Fruit fly (Drosophila melanogaster) whole organism, embryonic: ENCODE measurements around the gene CG6051.

Experiments
- Antp ChIP-seq: fragments of 200-800 bp; sonication (Bioruptor generic); optimal IDR thresholded peaks from 3 replicates; lab custom pipeline; 2016; ENCODE audit warnings: missing biosample characterization, missing genetic modification characterization
- CG10366 ChIP-seq: fragments of 200-800 bp; sonication (Bioruptor generic); IDR thresholded peaks from 2 replicates; pipeline ENCODE4 v1.3.6; 2022; ENCODE audit warnings: missing biosample characterization, missing genetic modification characterization
- CG11247 ChIP-seq: fragments of 200-800 bp; sonication (Bioruptor generic); IDR thresholded peaks from 2 replicates; pipeline ENCODE4 v1.3.6; 2022; ENCODE audit warnings: missing biosample characterization, missing genetic modification characterization
- CG11504 ChIP-seq: fragments of 200-800 bp; sonication (Bioruptor generic); optimal IDR thresholded peaks from 3 replicates; lab custom pipeline; 2019; ENCODE audit warnings: missing biosample characterization, mild to moderate bottlenecking, missing genetic modification characterization, moderate library complexity
- CG12071 ChIP-seq: fragments of 200-800 bp; sonication (Bioruptor generic); optimal IDR thresholded peaks from 3 replicates; lab custom pipeline; 2018; ENCODE audit warnings: missing biosample characterization, mild to moderate bottlenecking, missing genetic modification characterization
- CG12104 ChIP-seq: fragments of 200-800 bp; sonication (Bioruptor generic); optimal IDR thresholded peaks from 3 replicates; lab custom pipeline; 2016; ENCODE audit warnings: missing biosample characterization, missing genetic modification characterization
- CG13424 ChIP-seq: fragments of 200-800 bp; sonication (Bioruptor generic); optimal IDR thresholded peaks from 2 replicates; lab custom pipeline; 2019; ENCODE audit warnings: missing biosample characterization, mild to moderate bottlenecking, missing genetic modification characterization, moderate library complexity
- CG13775 ChIP-seq: fragments of 200-800 bp; sonication (Bioruptor generic); optimal IDR thresholded peaks from 3 replicates; lab custom pipeline; 2017; ENCODE audit warnings: missing biosample characterization, mild to moderate bottlenecking, missing genetic modification characterization
- CG16813 ChIP-seq: fragments of 200-800 bp; sonication (Bioruptor generic); IDR thresholded peaks from 3 replicates; pipeline ENCODE4 v1.3.6; 2022; ENCODE audit warnings: missing biosample characterization, missing genetic modification characterization; ENCODE audit not compliant: partially characterized antibody
- CG1792 ChIP-seq: fragments of 200-800 bp; sonication (Bioruptor generic); optimal IDR thresholded peaks from 2 replicates; lab custom pipeline; 2016; ENCODE audit warnings: missing biosample characterization, missing genetic modification characterization
- CG18599 ChIP-seq: fragments of 200-800 bp; sonication (Bioruptor generic); optimal IDR thresholded peaks from 3 replicates; lab custom pipeline; 2017; ENCODE audit warnings: missing biosample characterization, missing genetic modification characterization, mild to moderate bottlenecking, moderate library complexity, missing genetic modification reagents
- CG3847 ChIP-seq: fragments of 200-800 bp; sonication (Bioruptor generic); IDR thresholded peaks from 2 replicates; pipeline ENCODE4 v1.3.6; 2022; ENCODE audit warnings: missing biosample characterization, missing genetic modification characterization
- CG4282 ChIP-seq: fragments of 200-800 bp; sonication (Bioruptor generic); optimal IDR thresholded peaks from 2 replicates; lab custom pipeline; 2016; ENCODE audit warnings: missing biosample characterization, missing genetic modification characterization
- CG4360 ChIP-seq: fragments of 200-800 bp; sonication (Bioruptor generic); IDR thresholded peaks from 2 replicates; pipeline ENCODE4 v1.3.6; 2022; ENCODE audit warnings: missing biosample characterization, missing genetic modification characterization
- CG4730 ChIP-seq: fragments of 200-800 bp; sonication (Bioruptor generic); IDR thresholded peaks from 2 replicates; pipeline ENCODE4 v1.3.6; 2022; ENCODE audit warnings: missing biosample characterization, missing genetic modification characterization
- CG5180 ChIP-seq: fragments of 200-800 bp; sonication (Bioruptor generic); optimal IDR thresholded peaks from 3 replicates; lab custom pipeline; 2017; ENCODE audit warnings: missing biosample characterization, missing genetic modification characterization, mild to moderate bottlenecking, moderate library complexity, missing genetic modification reagents
- CG5953 ChIP-seq: fragments of 200-800 bp; sonication (Bioruptor generic); IDR thresholded peaks from 2 replicates; pipeline ENCODE4 v1.3.6; 2022; ENCODE audit warnings: missing biosample characterization, missing genetic modification characterization
- CG6654 ChIP-seq: fragments of 200-800 bp; sonication (Bioruptor generic); optimal IDR thresholded peaks from 2 replicates; lab custom pipeline; 2017; ENCODE audit warnings: missing biosample characterization, mild to moderate bottlenecking, missing genetic modification characterization
- CG6854 ChIP-seq: fragments of 200-800 bp; sonication (Bioruptor generic); optimal IDR thresholded peaks from 3 replicates; lab custom pipeline; 2017; ENCODE audit warnings: missing biosample characterization, mild to moderate bottlenecking, missing genetic modification characterization
- CG7745 ChIP-seq: fragments of 200-800 bp; sonication (Bioruptor generic); optimal IDR thresholded peaks from 2 replicates; lab custom pipeline; 2018; ENCODE audit warnings: missing biosample characterization, mild to moderate bottlenecking, missing genetic modification characterization, moderate library complexity
- CG8089 ChIP-seq: fragments of 200-800 bp; sonication (Bioruptor generic); optimal IDR thresholded peaks from 3 replicates; lab custom pipeline; 2016; ENCODE audit warnings: missing biosample characterization, missing genetic modification characterization
- Dek ChIP-seq: fragments of 200-800 bp; sonication (Bioruptor generic); optimal IDR thresholded peaks from 3 replicates; lab custom pipeline; 2019; ENCODE audit warnings: missing biosample characterization, mild to moderate bottlenecking, missing genetic modification characterization, moderate library complexity
- Dfd ChIP-seq, 2 experiments: fragments of >200 bp; optimal IDR thresholded peaks; 2 replicates each; lab custom pipeline; 2017; ENCODE audit warnings: missing biosample characterization in 2 of 2, missing genetic modification characterization in 2 of 2
- Doc3 ChIP-seq: fragments of 200-800 bp; sonication (Bioruptor generic); IDR thresholded peaks from 3 replicates; pipeline ENCODE4 v1.3.6; 2022; ENCODE audit warnings: missing biosample characterization, missing genetic modification characterization; ENCODE audit not compliant: partially characterized antibody
- HmgZ ChIP-seq: fragments of 200-800 bp; sonication (Bioruptor generic); optimal IDR thresholded peaks from 2 replicates; lab custom pipeline; 2018; ENCODE audit warnings: missing biosample characterization, mild to moderate bottlenecking, missing genetic modification characterization
- Hr3 ChIP-seq: fragments of 200-800 bp; sonication (Bioruptor generic); optimal IDR thresholded peaks from 3 replicates; lab custom pipeline; 2016; ENCODE audit warnings: missing biosample characterization, missing genetic modification characterization
- Hsf ChIP-seq: fragments of 200-800 bp; sonication (Bioruptor generic); optimal IDR thresholded peaks from 3 replicates; lab custom pipeline; 2016; ENCODE audit warnings: missing biosample characterization, missing genetic modification characterization
- Lhr ChIP-seq: fragments of 200-800 bp; sonication (Bioruptor generic); optimal IDR thresholded peaks from 3 replicates; lab custom pipeline; 2017; ENCODE audit warnings: mild to moderate bottlenecking, missing biosample characterization, missing genetic modification reagents, missing genetic modification characterization
- Mad ChIP-seq: fragments of 200-800 bp; sonication (Bioruptor generic); optimal IDR thresholded peaks from 2 replicates; lab custom pipeline; 2016; ENCODE audit warnings: missing biosample characterization, missing genetic modification characterization
- Scr ChIP-seq: fragments of 200-800 bp; sonication (Bioruptor generic); IDR thresholded peaks from 2 replicates; pipeline ENCODE4 v1.3.6; 2022; ENCODE audit warnings: missing biosample characterization, missing genetic modification characterization; ENCODE audit not compliant: partially characterized antibody
- Sox102F ChIP-seq: fragments of 200-800 bp; sonication (Bioruptor generic); optimal IDR thresholded peaks from 2 replicates; lab custom pipeline; 2018; ENCODE audit warnings: missing biosample characterization, mild to moderate bottlenecking, missing genetic modification characterization, moderate library complexity
- Trl ChIP-seq, 3 experiments: fragments of >200 bp in 2 of 3; fragments of 200-800 bp in 1 of 3; sonication (Bioruptor generic) in 1 of 3; optimal IDR thresholded peaks; 2 replicates in 1 of 3; 3 replicates in 2 of 3; lab custom pipeline; 2016 to 2017; ENCODE audit warnings: missing biosample characterization in 1 of 3, missing genetic modification characterization in 1 of 3
- Usf ChIP-seq: fragments of 200-800 bp; sonication (Bioruptor generic); optimal IDR thresholded peaks from 2 replicates; lab custom pipeline; 2017; ENCODE audit warnings: missing genotype, missing biosample characterization, missing genetic modification characterization
- Xrp1 ChIP-seq: fragments of 200-800 bp; sonication (Bioruptor generic); IDR thresholded peaks from 2 replicates; pipeline ENCODE4 v1.3.6; 2022; ENCODE audit warnings: missing biosample characterization, missing genetic modification characterization
- btn ChIP-seq: fragments of 200-800 bp; sonication (Bioruptor generic); optimal IDR thresholded peaks from 2 replicates; lab custom pipeline; 2016; ENCODE audit warnings: missing biosample characterization, missing genetic modification characterization
- cato ChIP-seq: fragments of 200-800 bp; sonication (Bioruptor generic); optimal IDR thresholded peaks from 2 replicates; lab custom pipeline; 2016; ENCODE audit warnings: missing biosample characterization, missing genetic modification characterization, borderline replicate concordance
- cwo ChIP-seq: fragments of 200-800 bp; sonication (Bioruptor generic); optimal IDR thresholded peaks from 3 replicates; lab custom pipeline; 2017; ENCODE audit warnings: missing biosample characterization, missing genetic modification characterization, mild to moderate bottlenecking, moderate library complexity, missing genetic modification reagents
- dmrt99B ChIP-seq: fragments of 200-800 bp; sonication (Bioruptor generic); optimal IDR thresholded peaks from 2 replicates; lab custom pipeline; 2018; ENCODE audit warnings: missing biosample characterization, mild to moderate bottlenecking, missing genetic modification characterization, moderate library complexity
- gcm2 ChIP-seq: fragments of 200-800 bp; sonication (Bioruptor generic); optimal IDR thresholded peaks from 2 replicates; lab custom pipeline; 2016; ENCODE audit warnings: missing biosample characterization, missing genetic modification characterization
- hbn ChIP-seq: fragments of 200-800 bp; sonication (Bioruptor generic); IDR thresholded peaks from 2 replicates; pipeline ENCODE4 v1.3.6; 2022; ENCODE audit warnings: missing biosample characterization, missing genetic modification characterization; ENCODE audit not compliant: partially characterized antibody
- kay ChIP-seq: fragments of 200-800 bp; sonication (Bioruptor generic); optimal IDR thresholded peaks from 2 replicates; lab custom pipeline; 2016; ENCODE audit warnings: missing biosample characterization, missing genetic modification characterization
- lola ChIP-seq, 3 experiments: fragments of >200 bp in 2 of 3; fragments of 200-800 bp in 1 of 3; sonication (Bioruptor generic) in 1 of 3; optimal IDR thresholded peaks; 2 replicates each; lab custom pipeline; 2017 to 2019; ENCODE audit warnings: missing biosample characterization in 3 of 3, missing genetic modification characterization in 3 of 3, mild to moderate bottlenecking in 1 of 3, moderate library complexity in 1 of 3
- pfk ChIP-seq: fragments of 200-800 bp; sonication (Bioruptor generic); optimal IDR thresholded peaks from 2 replicates; lab custom pipeline; 2018; ENCODE audit warnings: missing biosample characterization, mild to moderate bottlenecking, missing genetic modification characterization, moderate library complexity
- pita ChIP-seq: fragments of 200-800 bp; sonication (Bioruptor generic); optimal IDR thresholded peaks from 2 replicates; lab custom pipeline; 2017; ENCODE audit warnings: missing biosample characterization, mild to moderate bottlenecking, missing genetic modification characterization
- sr ChIP-seq: fragments of 200-800 bp; sonication (Bioruptor generic); IDR thresholded peaks from 3 replicates; pipeline ENCODE4 v1.3.6; 2022; ENCODE audit warnings: missing biosample characterization, missing genetic modification characterization
- tin ChIP-seq: fragments of 200-800 bp; sonication (Bioruptor generic); optimal IDR thresholded peaks from 3 replicates; lab custom pipeline; 2016; ENCODE audit warnings: missing biosample characterization, missing genetic modification characterization
- ttk ChIP-seq: fragments of 200-800 bp; sonication (Bioruptor generic); IDR thresholded peaks from 2 replicates; pipeline ENCODE4 v2.1.2; 2022; ENCODE audit warnings: missing biosample characterization, missing genetic modification characterization
- yki ChIP-seq: fragments of >200 bp; optimal IDR thresholded peaks from 3 replicates; lab custom pipeline; 2018

CG6051 gene

DNA sequence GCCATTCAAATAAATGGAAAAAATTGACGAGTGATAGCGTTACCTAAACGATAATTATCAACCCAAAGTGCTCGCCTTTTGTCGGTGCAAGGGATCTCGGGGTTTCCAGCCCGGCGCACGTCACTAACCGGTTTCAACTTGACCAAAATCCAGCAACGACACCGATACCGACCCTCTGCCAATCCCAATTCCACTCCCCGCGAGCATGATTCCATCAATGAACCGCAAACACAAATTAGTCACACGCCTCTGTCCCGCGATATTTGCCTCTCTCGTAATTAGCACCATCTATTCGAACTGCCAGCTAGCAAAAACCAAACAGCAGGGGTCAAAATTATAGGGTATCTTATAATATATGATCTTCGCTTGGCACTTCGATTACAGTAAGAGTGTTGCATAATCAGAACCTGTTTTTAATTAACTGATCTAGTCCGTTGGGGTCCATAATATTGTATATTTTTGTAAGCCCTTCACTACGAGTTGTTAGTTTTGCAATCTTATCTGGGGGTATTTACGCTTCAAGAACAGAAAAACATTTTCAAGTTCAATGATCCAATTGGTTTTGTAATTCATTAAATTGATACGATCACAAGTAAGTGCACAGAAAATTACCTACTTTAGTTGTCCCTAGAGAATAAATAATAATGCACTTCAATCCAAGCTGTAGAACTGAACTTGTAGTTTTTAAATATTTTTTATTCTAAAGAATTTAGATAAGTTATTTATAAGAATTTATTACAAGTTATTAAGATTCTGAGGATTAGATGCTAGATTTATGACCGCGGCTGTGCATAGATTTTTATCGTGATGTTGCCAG is 2.4 kb upstream of the CG6051 start (continued):
- peak; percentile 18 for TF ChIP-seq kay (GFP tag; lab: Kevin White, UChicago)
- TF ChIP-seq CG18599: peak; percentile 71
- no peak for TF ChIP-seq pfk (GFP tag; lab: Kevin White, UChicago)
- TF ChIP-seq CG6654 (GFP tag; lab: Kevin White, UChicago): no peak
- TF ChIP-seq Dek (tag; lab: Kevin White, UChicago): peak; percentile 49
- peak; percentile 20; the same call in 1 of the 2 replicates for TF ChIP-seq Xrp1
- peak; percentile 14 for TF ChIP-seq Hsf (GFP tag; lab: Kevin White, UChicago)
- peak; percentile 60 for TF ChIP-seq Usf
- TF ChIP-seq CG13424 (tag; lab: Kevin White, UChicago): peak; percentile 38
- no peak for TF ChIP-seq CG5953
- TF ChIP-seq CG3847 (GFP tag; lab: Robert Waterston, UW): 0 out of 2 replicates have a peak, but pooled peaks have one; percentile 23
- 0 out of 2 replicates have a peak, but pooled peaks have one; percentile 12 for TF ChIP-seq ttk (GFP tag; lab: Robert Waterston, UW)
- no peak for TF ChIP-seq CG7745 (tag; lab: Kevin White, UChicago)
- peak; percentile 22 for TF ChIP-seq gcm2 (GFP tag; lab: Kevin White, UChicago)
- peak; percentile 21 for TF ChIP-seq CG6854 (GFP tag; lab: Kevin White, UChicago)
- TF ChIP-seq CG12071 (GFP tag; lab: Kevin White, UChicago): no peak
- TF ChIP-seq CG11247 (GFP tag; lab: Robert Waterston, UW): no peak
- no peak for TF ChIP-seq CG5180 (GFP tag; lab: Kevin White, UChicago)
- no peak for TF ChIP-seq sr (GFP tag; lab: Robert Waterston, UW)
- no peak for TF ChIP-seq CG4282
- TF ChIP-seq Trl (optimal IDR thresholded peaks at IDR 0.05; lab: Kevin White, UChicago): no peak
- no peak for TF ChIP-seq Trl (GFP tag; optimal IDR thresholded peaks at IDR 0.05; lab: Kevin White, UChicago)
- peak in 1 of 3 experiments; percentile 34 for TF ChIP-seq lola (GFP tag; optimal IDR thresholded peaks at IDR 0.05; lab: Kevin White, UChicago)
- peak; percentile 66 for TF ChIP-seq cwo
- no peak for TF ChIP-seq Mad (GFP tag; lab: Kevin White, UChicago)
- TF ChIP-seq Sox102F (GFP tag; lab: Kevin White, UChicago): peak; percentile 25
- no peak for TF ChIP-seq CG8089 (GFP tag; lab: Kevin White, UChicago)
- peak; percentile 51 for TF ChIP-seq dmrt99B (tag; lab: Kevin White, UChicago)
- TF ChIP-seq yki (lab: Kevin White, UChicago): no peak
- no peak; the same call in 1 of the 2 replicates for TF ChIP-seq CG10366 (GFP tag; lab: Robert Waterston, UW)
- TF ChIP-seq CG13775 (GFP tag; lab: Kevin White, UChicago): peak; percentile 57
- TF ChIP-seq pita (GFP tag; lab: Kevin White, UChicago): no peak
- peak; percentile 79 for TF ChIP-seq CG11504 (tag; lab: Kevin White, UChicago)
- TF ChIP-seq Scr (GFP tag; lab: Robert Waterston, UW): no peak
- TF ChIP-seq hbn (GFP tag; lab: Robert Waterston, UW): no peak
- TF ChIP-seq CG1792 (GFP tag; lab: Kevin White, UChicago): no peak
- no peak for TF ChIP-seq Antp (GFP tag; lab: Kevin White, UChicago)
- no peak for TF ChIP-seq CG4730
- TF ChIP-seq CG16813 (GFP tag; lab: Robert Waterston, UW): no peak
- TF ChIP-seq btn (GFP tag; lab: Kevin White, UChicago): no peak
- no peak for TF ChIP-seq CG4360 (GFP tag; lab: Robert Waterston, UW)
- TF ChIP-seq CG12104 (GFP tag; lab: Kevin White, UChicago): peak; percentile 61
- no peak for TF ChIP-seq HmgZ (tag; lab: Kevin White, UChicago)
- no peak for TF ChIP-seq Lhr (GFP tag; lab: Kevin White, UChicago)
- TF ChIP-seq cato (GFP tag; lab: Kevin White, UChicago): no peak
- TF ChIP-seq tin (GFP tag; lab: Kevin White, UChicago): peak; percentile 27
- TF ChIP-seq Dfd (GFP tag; optimal IDR thresholded peaks at IDR 0.05; lab: Kevin White, UChicago): no peak
- TF ChIP-seq Hr3: peak; percentile 43
- no peak for TF ChIP-seq Doc3 (GFP tag; lab: Robert Waterston, UW)
